Worm (Caenorhabditis elegans): Measurements from ENCODE around the gene F43C11.4.

DNA sequence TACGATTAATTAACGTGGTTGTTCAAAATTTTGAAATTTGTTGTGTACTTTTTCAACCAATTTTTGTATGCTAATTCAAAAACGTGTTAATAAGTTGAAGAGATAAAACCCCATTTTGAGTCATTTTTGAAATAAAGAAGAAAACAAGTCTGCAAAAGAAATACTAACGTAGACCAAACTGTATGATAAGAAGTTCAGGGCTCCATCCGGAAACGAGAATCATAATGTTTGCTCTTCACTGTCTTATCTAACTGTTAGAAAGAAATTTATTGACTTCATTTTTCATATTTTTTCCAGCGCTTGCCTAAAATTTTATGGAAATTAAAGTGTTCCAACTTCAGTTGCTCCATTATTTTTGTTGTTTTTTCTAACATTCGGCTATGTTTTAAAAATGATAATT, 41.3 kb upstream of the F43C11.4 start:
- TF ChIP-seq him-1 (tag; optimal IDR thresholded peaks at IDR 0.05) (no peak), dao-5 (tag; optimal IDR thresholded peaks at IDR 0.05) (no peak)

All from whole organism, L4/young adult.